Fruit fly (Drosophila melanogaster): ENCODE data around the gene et.

Gene et

dm6 chrX:19645873-19646541 is 29.7 kb downstream of the et start, which contains the start of gene Arp10:
TSS of gene Arp10 (minus strand) at chrX:19646176.
- no peak for TF ChIP-seq D1 (tag; optimal IDR thresholded peaks at IDR 0.05)
- TF ChIP-seq CG32121 (GFP tag; IDR thresholded peaks at IDR 0.05) = no peak
- TF ChIP-seq CG8301 (tag; optimal IDR thresholded peaks at IDR 0.05) = no peak
- peak; percentile 3 for TF ChIP-seq CG9948 (tag; optimal IDR thresholded peaks at IDR 0.05)
- TF ChIP-seq CG13204 (GFP tag; optimal IDR thresholded peaks at IDR 0.05) = no peak
- no peak for TF ChIP-seq CG10348 (GFP tag; IDR thresholded peaks at IDR 0.05)
- TF ChIP-seq Snoo (tag; optimal IDR thresholded peaks at IDR 0.05) = no peak
- no peak for TF ChIP-seq Pif1A (GFP tag; optimal IDR thresholded peaks at IDR 0.05)
- TF ChIP-seq CG34367 (tag; optimal IDR thresholded peaks at IDR 0.05) = no peak
- no peak for TF ChIP-seq CG15710 (tag; optimal IDR thresholded peaks at IDR 0.05)
- TF ChIP-seq Ets98B (GFP tag; IDR thresholded peaks at IDR 0.05) = 0 out of 2 replicates have a peak, but pooled peaks have one; percentile 23
- no peak for TF ChIP-seq fd96Ca (GFP tag; IDR thresholded peaks at IDR 0.05)
- no peak for TF ChIP-seq CG14655 (GFP tag; optimal IDR thresholded peaks at IDR 0.05)
- no peak for TF ChIP-seq rn (GFP tag; IDR thresholded peaks at IDR 0.05)
- TF ChIP-seq gl (tag; optimal IDR thresholded peaks at IDR 0.05) = no peak
- TF ChIP-seq Pif1B (GFP tag; optimal IDR thresholded peaks at IDR 0.05) = no peak
- no peak for TF ChIP-seq CG4496 (GFP tag; IDR thresholded peaks at IDR 0.05)
- no peak for TF ChIP-seq EcR (GFP tag; optimal IDR thresholded peaks at IDR 0.05)

dm6 chrX:19642819-19643504 is 32.7 kb downstream of the et start, which contains the start of the genes CG12237 and Sec61gamma:
TSS of gene CG12237 (minus strand) at chrX:19642869.
TSS of gene Sec61gamma (plus strand) at chrX:19643327.
- no peak for TF ChIP-seq CG12605 (GFP tag; IDR thresholded peaks at IDR 0.05)
- no peak for TF ChIP-seq CG14655 (GFP tag; optimal IDR thresholded peaks at IDR 0.05)
- no peak for TF ChIP-seq CG4496 (GFP tag; IDR thresholded peaks at IDR 0.05)
- no peak for TF ChIP-seq CG15710 (tag; optimal IDR thresholded peaks at IDR 0.05)
- no peak for TF ChIP-seq CG10348 (GFP tag; IDR thresholded peaks at IDR 0.05)
- TF ChIP-seq Ets98B (GFP tag; IDR thresholded peaks at IDR 0.05) = peak; percentile 42; the same call in 1 of the 2 replicates
- TF ChIP-seq CG17806 (tag; optimal IDR thresholded peaks at IDR 0.05) = no peak
- peak; percentile 0 for TF ChIP-seq CG34367 (tag; optimal IDR thresholded peaks at IDR 0.05)
- TF ChIP-seq fd96Ca (GFP tag; IDR thresholded peaks at IDR 0.05) = no peak
- TF ChIP-seq Snoo (tag; optimal IDR thresholded peaks at IDR 0.05) = peak; percentile 13
- TF ChIP-seq CG8301 (tag; optimal IDR thresholded peaks at IDR 0.05) = no peak
- no peak for TF ChIP-seq CG13204 (GFP tag; optimal IDR thresholded peaks at IDR 0.05)

- TF ChIP-seq CG34367 (tag; optimal IDR thresholded peaks at IDR 0.05) (no peak), CG4496 (GFP tag; IDR thresholded peaks at IDR 0.05) (peak; percentile 31; the same call in 1 of the 3 replicates)
These were observed 34.9 kb downstream of the et start for dm6 chrX:19640707-19641248.

DNA sequence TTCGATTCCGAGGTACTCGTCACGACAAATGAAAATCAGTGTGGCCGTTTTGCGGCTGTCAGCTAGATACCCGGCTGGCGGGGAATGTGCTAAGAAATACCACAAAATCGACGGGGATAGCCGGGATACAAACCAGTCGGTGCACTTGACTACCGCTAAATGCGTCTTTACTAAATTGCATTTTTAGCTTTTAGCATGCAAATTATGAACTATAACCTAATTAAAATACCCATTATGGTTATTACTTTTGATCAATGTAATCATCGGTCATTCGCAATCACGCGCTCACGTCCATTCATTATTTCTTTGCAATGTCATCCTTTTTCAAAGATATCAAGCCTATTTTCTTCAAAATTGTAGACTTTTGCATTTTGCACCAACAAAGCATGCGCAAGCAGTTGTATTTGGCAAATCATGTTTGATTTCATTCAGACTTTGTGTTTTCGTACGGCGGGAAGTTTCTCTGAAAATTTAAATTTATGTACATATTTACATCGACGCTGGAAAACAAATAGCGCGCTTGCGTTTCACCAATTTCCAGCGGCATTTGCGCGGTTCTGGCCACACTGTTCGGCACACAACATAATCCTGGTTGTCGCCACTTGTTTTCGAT is 37.3 kb downstream of the et start, which contains the start of gene Rcd-1:
Rcd-1 (plus strand) TSS at position 440 of the 613 bp plus-strand sequence.
- TF ChIP-seq CG17806 (tag; optimal IDR thresholded peaks at IDR 0.05) = no peak
- TF ChIP-seq Pif1B (GFP tag; optimal IDR thresholded peaks at IDR 0.05) = no peak
- TF ChIP-seq rn (GFP tag; IDR thresholded peaks at IDR 0.05) = no peak
- TF ChIP-seq CG8159 (tag; optimal IDR thresholded peaks at IDR 0.05) = no peak
- no peak for TF ChIP-seq CG4496 (GFP tag; IDR thresholded peaks at IDR 0.05)
- TF ChIP-seq Ets98B (GFP tag; IDR thresholded peaks at IDR 0.05) = no peak
- TF ChIP-seq CG9948 (tag; optimal IDR thresholded peaks at IDR 0.05) = no peak
- TF ChIP-seq CG32121 (GFP tag; IDR thresholded peaks at IDR 0.05) = no peak
- no peak for TF ChIP-seq Snoo (tag; optimal IDR thresholded peaks at IDR 0.05)
- no peak for TF ChIP-seq EcR (GFP tag; optimal IDR thresholded peaks at IDR 0.05)
- TF ChIP-seq CG8301 (tag; optimal IDR thresholded peaks at IDR 0.05) = no peak
- TF ChIP-seq D1 (tag; optimal IDR thresholded peaks at IDR 0.05) = no peak
- TF ChIP-seq fd96Ca (GFP tag; IDR thresholded peaks at IDR 0.05) = no peak

- TF ChIP-seq CG15710 (tag; optimal IDR thresholded peaks at IDR 0.05) (no peak), CG4496 (GFP tag; IDR thresholded peaks at IDR 0.05) (0 out of 3 replicates have a peak, but pooled peaks have one; percentile 24), EcR (GFP tag; optimal IDR thresholded peaks at IDR 0.05) (no peak), CG13204 (GFP tag; optimal IDR thresholded peaks at IDR 0.05) (no peak), CG14655 (GFP tag; optimal IDR thresholded peaks at IDR 0.05) (no peak), CG12605 (GFP tag; IDR thresholded peaks at IDR 0.05) (no peak), CG32121 (GFP tag; IDR thresholded peaks at IDR 0.05) (peak; percentile 15; the same call in 1 of the 2 replicates), gl (tag; optimal IDR thresholded peaks at IDR 0.05) (no peak)
These were observed 38.0 kb downstream of the et start for dm6 chrX:19637434-19638327.

Measured in whole organism, pupa.